Worm (Caenorhabditis elegans): ENCODE results near the gene F39E9.14.

F39E9.14 gene

ce11 chrII:3322257-3322656 lies 31.8 kb upstream of the F39E9.14 start, which contains the start of gene Y46D2A.1:
Gene Y46D2A.1, plus strand, starts transcription at chrII:3322557.
- TF ChIP-seq bed-3 (GFP tag; optimal IDR thresholded peaks at IDR 0.05) (no peak), M03D4.4 (tag; optimal IDR thresholded peaks at IDR 0.05) (no peak), tbx-8 (GFP tag; optimal IDR thresholded peaks at IDR 0.05) (no peak), unc-120 (tag; optimal IDR thresholded peaks at IDR 0.05; ENCODE audit: poor library complexity, severe bottlenecking) (no peak), drap-1 (GFP tag; optimal IDR thresholded peaks at IDR 0.05) (no peak), elt-3 (tag; optimal IDR thresholded peaks at IDR 0.05) (no peak), unc-62 (GFP tag; optimal IDR thresholded peaks at IDR 0.05) (no peak), flh-1 (GFP tag; optimal IDR thresholded peaks at IDR 0.05) (no peak), ceh-39 (tag; optimal IDR thresholded peaks at IDR 0.05) (no peak), mep-1 (tag; optimal IDR thresholded peaks at IDR 0.05) (no peak), pha-4 (tag; optimal IDR thresholded peaks at IDR 0.05) (no peak), ceh-43 (GFP tag; optimal IDR thresholded peaks at IDR 0.05) (no peak), cnd-1 (tag; optimal IDR thresholded peaks at IDR 0.05) (no peak), elt-1 (tag; optimal IDR thresholded peaks at IDR 0.05; ENCODE audit: borderline replicate concordance, insufficient read depth) (no peak)

ce11 chrII:3318839-3319238 lies 28.4 kb upstream of the F39E9.14 start:
- TF ChIP-seq ceh-83 (GFP tag; optimal IDR thresholded peaks at IDR 0.05) (no peak), flh-1 (GFP tag; optimal IDR thresholded peaks at IDR 0.05) (no peak), nhr-237 (tag; optimal IDR thresholded peaks at IDR 0.05) (no peak), bed-3 (GFP tag; optimal IDR thresholded peaks at IDR 0.05) (no peak), blmp-1 (tag; optimal IDR thresholded peaks at IDR 0.05) (no peak), lin-13 (tag; optimal IDR thresholded peaks at IDR 0.05) (no peak)

- TF ChIP-seq mep-1 (tag; optimal IDR thresholded peaks at IDR 0.05) = no peak
These were observed 23.0 kb upstream of the F39E9.14 start, which contains the start of gene F39E9.6 for ce11 chrII:3313442-3313841. Gene F39E9.6, minus strand, starts transcription at chrII:3313542.

- TF ChIP-seq mls-2 (tag; optimal IDR thresholded peaks at IDR 0.05) (no peak), elt-1 (tag; optimal IDR thresholded peaks at IDR 0.05; ENCODE audit: borderline replicate concordance, insufficient read depth) (no peak), ham-2 (GFP tag; optimal IDR thresholded peaks at IDR 0.05) (no peak), hlh-1 (tag; optimal IDR thresholded peaks at IDR 0.05) (peak; percentile 72), lin-32 (GFP tag; optimal IDR thresholded peaks at IDR 0.05) (no peak), pha-4 (tag; optimal IDR thresholded peaks at IDR 0.05) (no peak), mep-1 (tag; optimal IDR thresholded peaks at IDR 0.05) (no peak), sptf-1 (tag; optimal IDR thresholded peaks at IDR 0.05) (no peak), drap-1 (GFP tag; optimal IDR thresholded peaks at IDR 0.05) (no peak), ces-1 (GFP tag; optimal IDR thresholded peaks at IDR 0.05) (no peak), unc-120 (tag; optimal IDR thresholded peaks at IDR 0.05; ENCODE audit: poor library complexity, severe bottlenecking) (peak; percentile 4)
These were observed 20.7 kb upstream of the F39E9.14 start for ce11 chrII:3310957-3311657.

- TF ChIP-seq cnd-1 (tag; optimal IDR thresholded peaks at IDR 0.05) (peak; percentile 60), zip-8 (tag; optimal IDR thresholded peaks at IDR 0.05) (peak; percentile 80), lin-32 (GFP tag; optimal IDR thresholded peaks at IDR 0.05) (peak; percentile 44)
These were observed 19.5 kb upstream of the F39E9.14 start for ce11 chrII:3309963-3310362.

- TF ChIP-seq unc-62 (GFP tag; optimal IDR thresholded peaks at IDR 0.05) (no peak), mls-2 (tag; optimal IDR thresholded peaks at IDR 0.05) (no peak), pha-4 (tag; optimal IDR thresholded peaks at IDR 0.05) (peak; percentile 21), ces-1 (GFP tag; optimal IDR thresholded peaks at IDR 0.05) (peak; percentile 45)
These were observed 13.1 kb upstream of the F39E9.14 start for ce11 chrII:3303582-3303981.

ce11 chrII:3299457-3299856 lies 9.0 kb upstream of the F39E9.14 start, which contains the start of gene btb-22:
Gene btb-22, plus strand, starts transcription at chrII:3299757.
- TF ChIP-seq ces-1 (GFP tag; optimal IDR thresholded peaks at IDR 0.05) (no peak), mls-2 (tag; optimal IDR thresholded peaks at IDR 0.05) (no peak), lin-13 (tag; optimal IDR thresholded peaks at IDR 0.05) (no peak)

Data from whole organism, mixed stage, embryonic.